Worm (Caenorhabditis elegans) whole organism, late embryonic: ENCODE measurements around the gene F13C5.2.

Experiments used
- F13H6.1 ChIP-seq: sonication (generic microtip); optimal IDR thresholded peaks from 2 replicates; lab custom pipeline; 2016; ENCODE audit warnings: missing genetic modification characterization, missing compliant biosample characterization
- ceh-48 ChIP-seq: sonication (generic microtip); optimal IDR thresholded peaks from 2 replicates; lab custom pipeline; 2016; ENCODE audit warnings: missing genetic modification characterization, inconsistent platforms, missing compliant biosample characterization
- elt-2 ChIP-seq: sonication (generic microtip); optimal IDR thresholded peaks from 2 replicates; lab custom pipeline; 2016; ENCODE audit warnings: missing genetic modification reagents, missing genetic modification characterization, missing compliant biosample characterization
- fkh-10 ChIP-seq: fragments of 150-350 bp; optimal IDR thresholded peaks from 2 replicates; lab custom pipeline; 2014; ENCODE audit warnings: missing biosample characterization, missing genetic modification reagents, missing genetic modification characterization
- nhr-232 ChIP-seq: sonication (generic microtip); optimal IDR thresholded peaks from 2 replicates; lab custom pipeline; 2016; ENCODE audit warnings: missing genetic modification characterization, missing compliant biosample characterization
- pha-4 ChIP-seq: fragments of 150-350 bp; optimal IDR thresholded peaks from 2 replicates; lab custom pipeline; 2018; ENCODE audit warnings: missing biosample characterization, missing genetic modification reagents, missing genetic modification characterization
- rnt-1 ChIP-seq: sonication (generic microtip); optimal IDR thresholded peaks from 2 replicates; lab custom pipeline; 2016; ENCODE audit warnings: missing genetic modification characterization, missing compliant biosample characterization
- tbx-2 ChIP-seq: sonication (generic microtip); optimal IDR thresholded peaks from 2 replicates; lab custom pipeline; 2016; ENCODE audit warnings: missing genetic modification characterization, missing compliant biosample characterization
- ztf-16 ChIP-seq: sonication (generic microtip); optimal IDR thresholded peaks from 2 replicates; lab custom pipeline; 2017; ENCODE audit warnings: missing genetic modification characterization, missing compliant biosample characterization

ce11 chrX:591056-591455, 2.7 kb upstream of the F13C5.2 start:
- TF ChIP-seq fkh-10 (GFP tag; lab: Kevin White, UChicago), result no peak
- TF ChIP-seq pha-4 (tag; lab: Kevin White, UChicago), result no peak
- TF ChIP-seq elt-2 (tag; lab: Kevin White, UChicago), result no peak
- no peak for TF ChIP-seq rnt-1 (tag; lab: Kevin White, UChicago)
- no peak for TF ChIP-seq ztf-16 (tag; lab: Kevin White, UChicago)
- TF ChIP-seq F13H6.1 (tag; lab: Kevin White, UChicago), result no peak
- TF ChIP-seq ceh-48, result no peak
- TF ChIP-seq nhr-232, result no peak
- no peak for TF ChIP-seq tbx-2 (tag; lab: Kevin White, UChicago)
